In genomic region chrX:6301052-6301451, dm6 we compare ENCODE assay signal across 3 fruit fly cellular contexts.
A peak's percentile ranks its signal among the peaks of the same experiment; 100 is the strongest.
TF ChIP-seq lines count a peak whose summit lies in the region.

TSS of gene CG12219 (minus strand) at chrX:6301285.

- no peak for TF ChIP-seq CTCF in whole organism, embryonic (GFP tag; optimal IDR thresholded peaks at IDR 0.05; lab: Kevin White, UChicago)

TF ChIP-seq in whole organism, adult, 20 proteins besides CTCF, POLR2A, EP300 and RAD21:
- TF ChIP-seq bab1 (GFP tag; optimal IDR thresholded peaks at IDR 0.05; lab: Kevin White, UChicago) (peak; percentile 8), CG7101 (tag; optimal IDR thresholded peaks at IDR 0.05; lab: Kevin White, UChicago) (no peak)

TF ChIP-seq in whole organism, embryonic, 481 proteins besides CTCF, POLR2A, EP300 and RAD21 (continues in another document):
- no peak for TF ChIP-seq bowl (GFP tag; IDR thresholded peaks at IDR 0.05; lab: Robert Waterston, UW)
- TF ChIP-seq dimm (GFP tag; IDR thresholded peaks at IDR 0.05; lab: Robert Waterston, UW) = no peak
- TF ChIP-seq br (optimal IDR thresholded peaks at IDR 0.05; lab: Kevin White, UChicago) = no peak
- TF ChIP-seq Gug (GFP tag; IDR thresholded peaks at IDR 0.05; lab: Robert Waterston, UW) = no peak
- no peak for TF ChIP-seq Dfd (GFP tag; optimal IDR thresholded peaks at IDR 0.05; lab: Kevin White, UChicago)
- TF ChIP-seq CG30403 (GFP tag; optimal IDR thresholded peaks at IDR 0.05; lab: Kevin White, UChicago) = no peak
- no peak for TF ChIP-seq Camta (GFP tag; optimal IDR thresholded peaks at IDR 0.05; lab: Kevin White, UChicago)
- no peak for TF ChIP-seq btn (GFP tag; optimal IDR thresholded peaks at IDR 0.05; lab: Kevin White, UChicago)
- no peak for TF ChIP-seq abd-A (tag; optimal IDR thresholded peaks at IDR 0.05; lab: Kevin White, UChicago)
- TF ChIP-seq Scr (GFP tag; IDR thresholded peaks at IDR 0.05; lab: Robert Waterston, UW; ENCODE audit: partially characterized antibody) = peak; percentile 59
- TF ChIP-seq Bdp1 (GFP tag; optimal IDR thresholded peaks at IDR 0.05; lab: Kevin White, UChicago) = no peak
- TF ChIP-seq CG5245 (GFP tag; optimal IDR thresholded peaks at IDR 0.05; lab: Kevin White, UChicago) = no peak
- no peak for TF ChIP-seq CG4707 (GFP tag; optimal IDR thresholded peaks at IDR 0.05; lab: Kevin White, UChicago)
- no peak for TF ChIP-seq CG7786 (GFP tag; optimal IDR thresholded peaks at IDR 0.05; lab: Kevin White, UChicago)
- no peak for TF ChIP-seq CG13775 (GFP tag; optimal IDR thresholded peaks at IDR 0.05; lab: Kevin White, UChicago)
- no peak for TF ChIP-seq cad (GFP tag; optimal IDR thresholded peaks at IDR 0.05; lab: Kevin White, UChicago)
- TF ChIP-seq Sin3A (optimal IDR thresholded peaks at IDR 0.05; lab: Kevin White, UChicago) = peak; percentile 8
- peak; percentile 10; the same call in 1 of the 2 replicates for TF ChIP-seq ato (GFP tag; IDR thresholded peaks at IDR 0.05; lab: Robert Waterston, UW; ENCODE audit: partially characterized antibody)
- TF ChIP-seq dpn (GFP tag; optimal IDR thresholded peaks at IDR 0.05; lab: Kevin White, UChicago) = no peak
- TF ChIP-seq tup (GFP tag; optimal IDR thresholded peaks at IDR 0.05; lab: Kevin White, UChicago) = no peak
- TF ChIP-seq Dip2 (GFP tag; IDR thresholded peaks at IDR 0.05; lab: Robert Waterston, UW) = no peak
- TF ChIP-seq CG6654 (GFP tag; optimal IDR thresholded peaks at IDR 0.05; lab: Kevin White, UChicago) = no peak
- TF ChIP-seq zfh2 (GFP tag; optimal IDR thresholded peaks at IDR 0.05; lab: Kevin White, UChicago) = no peak
- no peak for TF ChIP-seq NC2α (GFP tag; optimal IDR thresholded peaks at IDR 0.05; lab: Kevin White, UChicago)
- TF ChIP-seq MBD-R2 (GFP tag; IDR thresholded peaks at IDR 0.05; lab: Robert Waterston, UW) = peak; percentile 81
- TF ChIP-seq rib (GFP tag; IDR thresholded peaks at IDR 0.05; lab: Robert Waterston, UW) = no peak
- no peak for TF ChIP-seq CG11093 (GFP tag; IDR thresholded peaks at IDR 0.05; lab: Robert Waterston, UW)
- no peak for TF ChIP-seq h (optimal IDR thresholded peaks at IDR 0.05; lab: Kevin White, UChicago)
- TF ChIP-seq CG8359 (GFP tag; optimal IDR thresholded peaks at IDR 0.05; lab: Kevin White, UChicago; ENCODE audit: borderline replicate concordance) = no peak
- peak; percentile 23; the same call in 1 of the 2 replicates for TF ChIP-seq vvl (GFP tag; IDR thresholded peaks at IDR 0.05; lab: Robert Waterston, UW)
- no peak for TF ChIP-seq ab (GFP tag; optimal IDR thresholded peaks at IDR 0.05; lab: Kevin White, UChicago)
- TF ChIP-seq CG4617 (GFP tag; optimal IDR thresholded peaks at IDR 0.05; lab: Kevin White, UChicago; ENCODE audit: borderline replicate concordance) = peak; percentile 84
- TF ChIP-seq Lpt (GFP tag; optimal IDR thresholded peaks at IDR 0.05; lab: Kevin White, UChicago) = no peak
- no peak for TF ChIP-seq CG1792 (GFP tag; optimal IDR thresholded peaks at IDR 0.05; lab: Kevin White, UChicago)
- TF ChIP-seq Atf3 (GFP tag; optimal IDR thresholded peaks at IDR 0.05; lab: Kevin White, UChicago) = no peak
- no peak for TF ChIP-seq sisA (GFP tag; IDR thresholded peaks at IDR 0.05; lab: Robert Waterston, UW)
- no peak for TF ChIP-seq CG30431 (GFP tag; optimal IDR thresholded peaks at IDR 0.05; lab: Kevin White, UChicago)
- no peak for TF ChIP-seq CG3838 (GFP tag; optimal IDR thresholded peaks at IDR 0.05; lab: Kevin White, UChicago)
- no peak for TF ChIP-seq CG2889 (GFP tag; IDR thresholded peaks at IDR 0.05; lab: Robert Waterston, UW)
- no peak for TF ChIP-seq emc (GFP tag; optimal IDR thresholded peaks at IDR 0.05; lab: Kevin White, UChicago)
- no peak for TF ChIP-seq CG10209 (GFP tag; optimal IDR thresholded peaks at IDR 0.05; lab: Kevin White, UChicago)
- no peak for TF ChIP-seq CG12236 (GFP tag; optimal IDR thresholded peaks at IDR 0.05; lab: Kevin White, UChicago)
- TF ChIP-seq run (tag; optimal IDR thresholded peaks at IDR 0.05; lab: Kevin White, UChicago) = no peak
- no peak for TF ChIP-seq CG6272 (GFP tag; IDR thresholded peaks at IDR 0.05; lab: Robert Waterston, UW)
- TF ChIP-seq ci (GFP tag; IDR thresholded peaks at IDR 0.05; lab: Robert Waterston, UW) = no peak
- no peak for TF ChIP-seq TFAM (GFP tag; optimal IDR thresholded peaks at IDR 0.05; lab: Kevin White, UChicago)
- TF ChIP-seq shn (GFP tag; optimal IDR thresholded peaks at IDR 0.05; lab: Kevin White, UChicago) = no peak

TF ChIP-seq in whole organism, wandering third instar larva, 38 proteins besides CTCF, POLR2A, EP300 and RAD21:
- TF ChIP-seq Rel (GFP tag; optimal IDR thresholded peaks at IDR 0.05; lab: Kevin White, UChicago) (no peak), Rel (tag; optimal IDR thresholded peaks at IDR 0.05; lab: Kevin White, UChicago) (peak; percentile 71), br (GFP tag; optimal IDR thresholded peaks at IDR 0.05; lab: Kevin White, UChicago) (no peak), Dif (GFP tag; optimal IDR thresholded peaks at IDR 0.05; lab: Kevin White, UChicago; ENCODE audit: partially characterized antibody) (no peak), woc (GFP tag; optimal IDR thresholded peaks at IDR 0.05; lab: Kevin White, UChicago) (no peak), sv (GFP tag; optimal IDR thresholded peaks at IDR 0.05; lab: Kevin White, UChicago) (no peak)
